Fruit fly (Drosophila melanogaster) whole organism, pupa: ENCODE results near the gene fws.

Experiments used
- CG10348 ChIP-seq: fragments of 200-800 bp; sonication (Bioruptor generic); IDR thresholded peaks from 2 replicates; pipeline ENCODE4 v1.3.6; 2022; ENCODE audit warnings: missing biosample characterization, missing genetic modification characterization
- CG12605 ChIP-seq: fragments of 200-800 bp; sonication (Bioruptor generic); IDR thresholded peaks from 2 replicates; pipeline ENCODE4 v1.3.6; 2022; ENCODE audit warnings: missing biosample characterization, missing genetic modification characterization
- CG13204 ChIP-seq: fragments of 200-800 bp; sonication (Bioruptor generic); optimal IDR thresholded peaks from 2 replicates; lab custom pipeline; 2018; ENCODE audit warnings: missing biosample characterization, mild to moderate bottlenecking, missing genetic modification characterization, moderate library complexity
- CG14655 ChIP-seq: fragments of 200-800 bp; sonication (Bioruptor generic); optimal IDR thresholded peaks from 3 replicates; lab custom pipeline; 2017; ENCODE audit warnings: mild to moderate bottlenecking, missing biosample characterization, missing genetic modification reagents, missing genetic modification characterization
- CG15710 ChIP-seq: fragments of 200-800 bp; sonication (Bioruptor generic); optimal IDR thresholded peaks from 2 replicates; lab custom pipeline; 2018; ENCODE audit warnings: missing biosample characterization, mild to moderate bottlenecking, missing genetic modification characterization, moderate library complexity
- CG17806 ChIP-seq: fragments of 200-800 bp; sonication (Bioruptor generic); optimal IDR thresholded peaks from 2 replicates; lab custom pipeline; 2018; ENCODE audit warnings: missing biosample characterization, mild to moderate bottlenecking, missing genetic modification characterization, moderate library complexity
- CG32121 ChIP-seq: fragments of 200-800 bp; sonication (Bioruptor generic); IDR thresholded peaks from 2 replicates; pipeline ENCODE4 v1.3.6; 2022; ENCODE audit warnings: missing biosample characterization, missing genetic modification characterization
- CG34367 ChIP-seq: fragments of 200-800 bp; sonication (Bioruptor generic); optimal IDR thresholded peaks from 2 replicates; lab custom pipeline; 2018; ENCODE audit warnings: missing biosample characterization, mild to moderate bottlenecking, missing genetic modification characterization
- CG4496 ChIP-seq: fragments of 200-800 bp; sonication (Bioruptor generic); IDR thresholded peaks from 3 replicates; pipeline ENCODE4 v1.3.6; 2022; ENCODE audit warnings: missing biosample characterization, missing genetic modification characterization
- CG8159 ChIP-seq: fragments of 200-800 bp; sonication (Bioruptor generic); optimal IDR thresholded peaks from 3 replicates; lab custom pipeline; 2018; ENCODE audit warnings: missing biosample characterization, mild to moderate bottlenecking, missing genetic modification characterization, moderate library complexity
- CG8301 ChIP-seq: fragments of 200-800 bp; sonication (Bioruptor generic); optimal IDR thresholded peaks from 2 replicates; lab custom pipeline; 2018; ENCODE audit warnings: missing biosample characterization, mild to moderate bottlenecking, missing genetic modification characterization
- CG9948 ChIP-seq: fragments of 200-800 bp; sonication (Bioruptor generic); optimal IDR thresholded peaks from 2 replicates; lab custom pipeline; 2018; ENCODE audit warnings: missing biosample characterization, mild to moderate bottlenecking, missing genetic modification characterization, moderate library complexity
- D1 ChIP-seq: fragments of 200-800 bp; sonication (Bioruptor generic); optimal IDR thresholded peaks from 2 replicates; lab custom pipeline; 2018; ENCODE audit warnings: missing biosample characterization, mild to moderate bottlenecking, missing genetic modification characterization, moderate library complexity
- EcR ChIP-seq: fragments of 200-800 bp; sonication (Bioruptor generic); optimal IDR thresholded peaks from 3 replicates; lab custom pipeline; 2019; ENCODE audit warnings: missing biosample characterization, missing genetic modification characterization, mild to moderate bottlenecking, moderate library complexity, missing genetic modification reagents
- Ets98B ChIP-seq: fragments of 200-800 bp; sonication (Bioruptor generic); IDR thresholded peaks from 2 replicates; pipeline ENCODE4 v1.3.6; 2022; ENCODE audit warnings: missing biosample characterization, missing genetic modification characterization
- Pif1A ChIP-seq: fragments of 200-800 bp; sonication (Bioruptor generic); optimal IDR thresholded peaks from 3 replicates; lab custom pipeline; 2016; ENCODE audit warnings: missing biosample characterization, missing genetic modification characterization
- Pif1B ChIP-seq: fragments of 200-800 bp; sonication (Bioruptor generic); optimal IDR thresholded peaks from 3 replicates; lab custom pipeline; 2016; ENCODE audit warnings: missing biosample characterization, missing genetic modification characterization
- Snoo ChIP-seq: fragments of 200-800 bp; sonication (Bioruptor generic); optimal IDR thresholded peaks from 3 replicates; lab custom pipeline; 2017; ENCODE audit warnings: missing biosample characterization, mild to moderate bottlenecking, missing genetic modification characterization, inconsistent platforms
- fd96Ca ChIP-seq: fragments of 200-800 bp; sonication (Bioruptor generic); IDR thresholded peaks from 3 replicates; pipeline ENCODE4 v1.3.6; 2022; ENCODE audit warnings: missing biosample characterization, missing genetic modification characterization
- gl ChIP-seq: fragments of 200-800 bp; sonication (Bioruptor generic); optimal IDR thresholded peaks from 2 replicates; lab custom pipeline; 2018; ENCODE audit warnings: missing biosample characterization, mild to moderate bottlenecking, missing genetic modification characterization
- rn ChIP-seq: fragments of 200-800 bp; sonication (Bioruptor generic); IDR thresholded peaks from 2 replicates; pipeline ENCODE4 v1.3.6; 2022; ENCODE audit warnings: missing biosample characterization, missing genetic modification characterization

Gene fws

DNA sequence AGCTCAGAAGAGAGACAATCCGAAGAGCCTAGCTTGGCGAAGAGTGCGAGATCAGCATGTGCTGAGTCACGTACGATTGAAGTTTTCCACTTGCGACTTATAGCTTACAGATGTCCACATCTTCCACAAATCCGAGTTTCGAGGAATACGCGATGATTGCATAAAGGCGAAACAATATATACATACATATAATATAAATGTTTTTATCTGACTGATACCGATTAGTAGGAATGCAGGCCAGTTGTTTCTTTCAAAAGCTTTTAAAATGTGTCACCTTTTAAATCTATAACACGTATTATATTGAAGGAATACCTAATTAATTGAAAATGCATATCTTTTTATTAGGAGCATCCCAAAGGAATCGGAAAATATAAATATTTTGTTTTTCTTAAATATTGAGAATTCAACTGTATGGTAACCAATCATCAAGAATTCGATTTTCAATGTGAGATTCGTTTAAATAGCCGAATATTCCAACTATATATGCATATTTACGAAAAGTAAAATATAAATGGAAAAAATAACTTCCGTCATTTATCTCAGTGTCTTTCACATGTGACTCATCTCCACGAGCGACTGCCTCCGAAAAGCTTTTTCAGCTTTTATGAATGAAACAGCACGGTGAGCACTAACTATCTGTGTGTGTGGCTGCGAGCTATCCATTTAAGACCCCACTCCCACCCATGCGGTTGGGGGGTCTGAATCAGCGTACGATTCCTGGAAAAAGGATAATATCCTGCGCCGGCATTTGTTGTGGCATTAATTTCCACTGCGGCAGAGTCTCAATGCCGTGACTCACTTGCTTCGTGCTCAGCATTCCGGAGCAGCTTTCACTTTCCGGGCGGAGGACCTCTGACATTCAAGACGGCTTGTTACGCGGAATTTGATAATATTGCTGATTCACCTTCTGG, 30.1 kb downstream of the fws start:
- TF ChIP-seq EcR (GFP tag; lab: Kevin White, UChicago), result no peak
- no peak for TF ChIP-seq CG10348 (GFP tag; lab: Robert Waterston, UW)
- peak; percentile 52 for TF ChIP-seq D1 (tag; lab: Kevin White, UChicago)
- peak; percentile 74 for TF ChIP-seq CG17806 (tag; lab: Kevin White, UChicago)
- peak; percentile 59 for TF ChIP-seq CG9948 (tag; lab: Kevin White, UChicago)
- peak; percentile 64 for TF ChIP-seq CG8301 (tag; lab: Kevin White, UChicago)
- TF ChIP-seq CG34367, result peak; percentile 36
- peak; percentile 60 for TF ChIP-seq Snoo (tag; lab: Kevin White, UChicago)
- peak; percentile 12 for TF ChIP-seq gl (tag; lab: Kevin White, UChicago)
- TF ChIP-seq rn, result no peak
- peak; percentile 58 for TF ChIP-seq Pif1B (GFP tag; lab: Kevin White, UChicago)
- peak; percentile 73 for TF ChIP-seq CG32121
- peak; percentile 13; the same call in 1 of the 2 replicates for TF ChIP-seq CG12605 (GFP tag; lab: Robert Waterston, UW)
- peak; percentile 80 for TF ChIP-seq CG8159 (tag; lab: Kevin White, UChicago)
- TF ChIP-seq CG14655 (GFP tag; lab: Kevin White, UChicago), result peak; percentile 69
- TF ChIP-seq CG4496 (GFP tag; lab: Robert Waterston, UW), result peak; percentile 78
- TF ChIP-seq CG13204 (GFP tag; lab: Kevin White, UChicago), result no peak
- TF ChIP-seq CG15710, result peak; percentile 63
- TF ChIP-seq Ets98B, result no peak; the same call in 1 of the 2 replicates
- TF ChIP-seq Pif1A, result peak; percentile 59
- no peak for TF ChIP-seq fd96Ca (GFP tag; lab: Robert Waterston, UW)

DNA sequence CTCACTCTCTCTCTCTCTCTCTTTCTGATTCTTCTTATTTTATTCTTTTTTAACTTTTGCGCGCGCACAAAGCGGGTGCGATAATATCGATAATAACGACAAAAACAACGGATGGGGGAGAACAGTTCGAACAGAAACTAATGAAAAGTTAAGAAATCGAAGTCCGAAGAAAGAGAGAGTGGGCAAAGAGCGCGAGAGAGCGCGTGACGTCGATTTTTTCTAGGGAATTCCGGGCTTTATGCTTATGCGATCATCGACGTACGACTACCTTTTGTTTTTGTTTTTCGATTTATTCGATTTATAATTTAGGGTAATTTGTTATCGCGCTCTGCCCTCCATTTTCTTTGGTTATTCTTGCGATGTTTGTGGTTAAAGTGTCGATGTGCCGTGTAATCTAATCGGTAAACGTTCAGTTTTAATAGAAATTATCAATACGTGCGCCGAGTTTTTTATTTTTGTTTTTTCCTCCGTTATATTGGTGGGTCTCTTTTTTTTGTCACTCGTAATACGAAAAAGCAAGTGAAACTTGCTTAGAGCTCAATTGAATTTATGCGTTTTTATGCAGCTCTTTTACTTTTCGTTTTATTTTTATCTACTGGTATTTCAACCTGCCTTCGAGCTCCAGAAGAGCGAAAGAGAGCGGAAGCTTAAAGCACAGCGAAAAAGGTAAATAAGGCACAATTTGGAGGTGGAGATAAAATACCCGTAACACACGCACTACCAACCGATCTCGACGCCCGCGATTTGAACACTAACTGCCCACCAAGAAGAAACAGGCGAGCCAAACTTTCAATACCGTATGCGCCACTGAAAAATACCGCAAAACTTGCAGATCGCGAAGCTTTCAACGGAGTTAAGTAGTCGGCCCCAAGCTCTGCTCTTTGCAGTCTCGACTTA, 31.0 kb downstream of the fws start, which contains the start of gene dl:
Gene dl, minus strand, starts transcription at position 757 of the 897 bp plus-strand sequence.
- TF ChIP-seq CG8301 (tag; lab: Kevin White, UChicago) (peak; percentile 68), D1 (tag; lab: Kevin White, UChicago) (no peak), CG15710 (peak; percentile 27), gl (tag; lab: Kevin White, UChicago) (peak; percentile 14), CG10348 (GFP tag; lab: Robert Waterston, UW) (no peak), Pif1A (peak; percentile 42), CG4496 (GFP tag; lab: Robert Waterston, UW) (peak; percentile 33; the same call in 2 of the 3 replicates), Pif1B (GFP tag; lab: Kevin White, UChicago) (peak; percentile 50), CG17806 (tag; lab: Kevin White, UChicago) (peak; percentile 7), CG8159 (tag; lab: Kevin White, UChicago) (no peak), CG13204 (GFP tag; lab: Kevin White, UChicago) (no peak), Snoo (tag; lab: Kevin White, UChicago) (no peak), CG14655 (GFP tag; lab: Kevin White, UChicago) (peak; percentile 69), rn (peak; percentile 62), Ets98B (peak; percentile 43), fd96Ca (GFP tag; lab: Robert Waterston, UW) (peak; percentile 77), CG32121 (peak; percentile 68), EcR (GFP tag; lab: Kevin White, UChicago) (peak; percentile 22), CG12605 (GFP tag; lab: Robert Waterston, UW) (peak; percentile 62; the same call in 1 of the 2 replicates), CG9948 (tag; lab: Kevin White, UChicago) (peak; percentile 31), CG34367 (no peak)

DNA sequence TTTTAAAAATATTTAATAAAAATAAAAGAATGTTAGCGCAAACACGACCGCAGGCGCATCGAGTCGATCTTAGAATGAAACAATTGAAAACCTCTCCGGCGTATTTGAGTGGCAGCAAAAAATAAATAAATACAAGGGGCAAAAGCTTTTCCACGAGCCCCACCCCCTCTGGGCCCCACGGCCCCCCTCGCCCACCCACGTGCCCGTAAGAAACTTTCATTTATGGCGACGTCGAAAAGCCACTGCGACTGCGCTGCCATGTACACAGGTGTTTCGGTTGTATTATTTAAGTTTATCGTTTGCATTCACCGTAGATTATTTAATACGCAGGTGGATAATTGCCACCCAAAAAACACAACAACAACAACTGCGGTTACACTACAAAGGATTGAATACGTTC, 32.4 kb downstream of the fws start:
- TF ChIP-seq CG12605 (GFP tag; lab: Robert Waterston, UW) (no peak; the same call in 1 of the 2 replicates), Ets98B (no peak; the same call in 1 of the 2 replicates), CG14655 (GFP tag; lab: Kevin White, UChicago) (no peak), CG4496 (GFP tag; lab: Robert Waterston, UW) (peak; percentile 53; the same call in 2 of the 3 replicates), CG8301 (tag; lab: Kevin White, UChicago) (no peak), CG10348 (GFP tag; lab: Robert Waterston, UW) (no peak), CG17806 (tag; lab: Kevin White, UChicago) (no peak), D1 (tag; lab: Kevin White, UChicago) (no peak), gl (tag; lab: Kevin White, UChicago) (no peak), Snoo (tag; lab: Kevin White, UChicago) (no peak), EcR (GFP tag; lab: Kevin White, UChicago) (no peak), CG32121 (0 out of 2 replicates have a peak, but pooled peaks have one; percentile 27), fd96Ca (GFP tag; lab: Robert Waterston, UW) (no peak; the same call in 2 of the 3 replicates)

DNA sequence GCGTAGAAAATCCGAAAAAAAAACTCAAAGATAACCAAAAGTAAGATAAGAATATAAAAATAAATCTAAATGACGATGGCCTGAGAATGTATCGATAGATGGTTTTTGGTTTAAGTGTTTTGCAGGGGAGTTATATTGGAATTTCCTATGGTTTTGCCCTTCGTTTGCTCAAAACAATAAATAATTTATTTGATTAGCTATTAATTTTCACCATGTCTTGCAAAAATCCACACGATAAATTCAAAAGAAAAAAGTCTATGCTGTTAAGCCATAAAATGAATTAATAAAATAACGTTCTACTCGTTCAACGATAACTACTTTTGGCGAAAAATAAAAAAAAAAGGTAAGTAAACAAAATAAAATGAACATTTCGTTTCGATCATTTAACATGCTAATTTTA, 33.8 kb downstream of the fws start:
- TF ChIP-seq Pif1A (no peak), fd96Ca (GFP tag; lab: Robert Waterston, UW) (no peak), CG14655 (GFP tag; lab: Kevin White, UChicago) (no peak), EcR (GFP tag; lab: Kevin White, UChicago) (no peak)
